Worm (Caenorhabditis elegans) whole organism, late embryonic: Measurements from ENCODE around the gene ZK662.2.

Experiments used
- F13H6.1 ChIP-seq: sonication (generic microtip); optimal IDR thresholded peaks from 2 replicates; lab custom pipeline; 2016; ENCODE audit warnings: missing genetic modification characterization, missing compliant biosample characterization
- K02D7.2 ChIP-seq: sonication (generic microtip); optimal IDR thresholded peaks from 2 replicates; lab custom pipeline; 2017; ENCODE audit warnings: mild to moderate bottlenecking, missing genetic modification characterization, missing compliant biosample characterization
- K09A11.1 ChIP-seq: sonication (generic microtip); optimal IDR thresholded peaks from 2 replicates; lab custom pipeline; 2017; ENCODE audit warnings: antibody characterized with exemption, mild to moderate bottlenecking, missing genetic modification characterization, missing compliant biosample characterization; ENCODE audit not compliant: insufficient read depth
- T23F11.4 ChIP-seq: fragments of 200-800 bp; sonication (Bioruptor generic); optimal IDR thresholded peaks from 2 replicates; lab custom pipeline; 2018; ENCODE audit warnings: mild to moderate bottlenecking, missing genetic modification characterization, missing compliant biosample characterization
- Y22D7AL.16 ChIP-seq: sonication (generic microtip); optimal IDR thresholded peaks from 2 replicates; lab custom pipeline; 2016; ENCODE audit warnings: missing genetic modification characterization, missing compliant biosample characterization
- ama-1 ChIP-seq: fragments of 150-350 bp; optimal IDR thresholded peaks from 2 replicates; lab custom pipeline; 2014
- ceh-14 ChIP-seq: sonication (generic microtip); optimal IDR thresholded peaks from 2 replicates; lab custom pipeline; 2016; ENCODE audit warnings: missing genotype, missing genetic modification characterization, missing compliant biosample characterization
- ceh-18 ChIP-seq: sonication (generic microtip); optimal IDR thresholded peaks from 2 replicates; lab custom pipeline; 2016; ENCODE audit warnings: missing genetic modification characterization, missing compliant biosample characterization
- ceh-22 ChIP-seq: sonication (generic microtip); optimal IDR thresholded peaks from 2 replicates; lab custom pipeline; 2017; ENCODE audit warnings: missing biosample characterization, missing genetic modification characterization
- ceh-24 ChIP-seq: sonication (generic microtip); optimal IDR thresholded peaks from 2 replicates; lab custom pipeline; 2016; ENCODE audit warnings: mild to moderate bottlenecking, missing genetic modification characterization, missing compliant biosample characterization
- ceh-30 ChIP-seq: fragments of 150-350 bp; optimal IDR thresholded peaks from 2 replicates; lab custom pipeline; 2014; ENCODE audit warnings: missing biosample characterization, missing genetic modification characterization
- ceh-31 ChIP-seq: sonication (generic microtip); optimal IDR thresholded peaks from 2 replicates; lab custom pipeline; 2016; ENCODE audit warnings: missing genetic modification characterization, missing compliant biosample characterization
- ceh-34 ChIP-seq: sonication (generic microtip); optimal IDR thresholded peaks from 2 replicates; lab custom pipeline; 2016; ENCODE audit warnings: mild to moderate bottlenecking, missing genetic modification characterization, missing compliant biosample characterization
- ceh-45 ChIP-seq: fragments of 200-800 bp; sonication (Bioruptor generic); IDR thresholded peaks from 2 replicates; pipeline ENCODE4 v1.3.6; 2022; ENCODE audit warnings: missing genetic modification reagents, missing genetic modification characterization, missing compliant biosample characterization
- dmd-4 ChIP-seq: sonication (generic microtip); optimal IDR thresholded peaks from 2 replicates; lab custom pipeline; 2016; ENCODE audit warnings: borderline replicate concordance, missing genetic modification characterization, missing compliant biosample characterization
- elt-4 ChIP-seq: sonication (generic microtip); optimal IDR thresholded peaks from 2 replicates; lab custom pipeline; 2016; ENCODE audit warnings: missing genetic modification characterization, missing compliant biosample characterization
- ets-4 ChIP-seq: sonication (generic microtip); optimal IDR thresholded peaks from 2 replicates; lab custom pipeline; 2016; ENCODE audit warnings: missing genetic modification characterization, missing compliant biosample characterization
- fax-1 ChIP-seq: sonication (generic microtip); optimal IDR thresholded peaks from 2 replicates; lab custom pipeline; 2016; ENCODE audit warnings: missing genotype, missing genetic modification characterization, missing compliant biosample characterization
- fkh-10 ChIP-seq: fragments of 150-350 bp; optimal IDR thresholded peaks from 2 replicates; lab custom pipeline; 2014; ENCODE audit warnings: missing biosample characterization, missing genetic modification reagents, missing genetic modification characterization
- hlh-15 ChIP-seq: sonication (generic microtip); optimal IDR thresholded peaks from 2 replicates; lab custom pipeline; 2016; ENCODE audit warnings: missing genetic modification characterization, missing compliant biosample characterization
- hlh-30 ChIP-seq: sonication (generic microtip); optimal IDR thresholded peaks from 2 replicates; lab custom pipeline; 2017; ENCODE audit warnings: antibody characterized with exemption, missing genetic modification characterization, missing compliant biosample characterization; ENCODE audit not compliant: insufficient read depth
- hlh-8 ChIP-seq: sonication (generic microtip); optimal IDR thresholded peaks from 2 replicates; lab custom pipeline; 2016; ENCODE audit warnings: missing genotype, missing genetic modification characterization, missing compliant biosample characterization
- lim-6 ChIP-seq: sonication (generic microtip); optimal IDR thresholded peaks from 2 replicates; lab custom pipeline; 2016; ENCODE audit warnings: missing genetic modification characterization, missing compliant biosample characterization
- lin-11 ChIP-seq: fragments of 200-800 bp; sonication (Bioruptor generic); optimal IDR thresholded peaks from 2 replicates; lab custom pipeline; 2018; ENCODE audit warnings: mild to moderate bottlenecking, missing genetic modification characterization, missing compliant biosample characterization
- nfya-1 ChIP-seq: sonication (generic microtip); optimal IDR thresholded peaks from 2 replicates; lab custom pipeline; 2017; ENCODE audit warnings: missing genetic modification characterization, mild to moderate bottlenecking, missing compliant biosample characterization, antibody characterized with exemption, moderate library complexity
- nhr-11 ChIP-seq: fragments of 150-350 bp; optimal IDR thresholded peaks from 2 replicates; lab custom pipeline; 2014; ENCODE audit warnings: missing biosample characterization, missing genetic modification characterization
- npax-4 ChIP-seq: sonication (generic microtip); optimal IDR thresholded peaks from 2 replicates; lab custom pipeline; 2016; ENCODE audit warnings: missing genetic modification characterization, missing compliant biosample characterization
- odd-2 ChIP-seq: sonication (generic microtip); optimal IDR thresholded peaks from 2 replicates; lab custom pipeline; 2017; ENCODE audit warnings: antibody characterized with exemption, mild to moderate bottlenecking, missing genetic modification characterization, missing compliant biosample characterization
- pax-1 ChIP-seq: fragments of 150-350 bp; optimal IDR thresholded peaks from 2 replicates; lab custom pipeline; 2014; ENCODE audit warnings: missing biosample characterization, missing genetic modification characterization
- pha-4 ChIP-seq: fragments of 150-350 bp; optimal IDR thresholded peaks from 2 replicates; lab custom pipeline; 2018; ENCODE audit warnings: missing biosample characterization, missing genetic modification reagents, missing genetic modification characterization
- pqm-1 ChIP-seq: sonication (generic microtip); optimal IDR thresholded peaks from 2 replicates; lab custom pipeline; 2016; ENCODE audit warnings: missing genetic modification characterization, missing compliant biosample characterization
- rnt-1 ChIP-seq: sonication (generic microtip); optimal IDR thresholded peaks from 2 replicates; lab custom pipeline; 2016; ENCODE audit warnings: missing genetic modification characterization, missing compliant biosample characterization
- sdc-2 ChIP-seq: sonication (generic microtip); optimal IDR thresholded peaks from 2 replicates; lab custom pipeline; 2016; ENCODE audit warnings: missing genotype, missing genetic modification characterization, missing compliant biosample characterization
- sox-4 ChIP-seq: sonication (generic microtip); optimal IDR thresholded peaks from 2 replicates; lab custom pipeline; 2017; ENCODE audit warnings: mild to moderate bottlenecking, missing genetic modification characterization, inconsistent platforms, missing compliant biosample characterization
- syd-9 ChIP-seq: sonication (generic microtip); optimal IDR thresholded peaks from 2 replicates; lab custom pipeline; 2016; ENCODE audit warnings: mild to moderate bottlenecking, missing genetic modification characterization, moderate library complexity, missing compliant biosample characterization
- tbx-2 ChIP-seq: sonication (generic microtip); optimal IDR thresholded peaks from 2 replicates; lab custom pipeline; 2016; ENCODE audit warnings: missing genetic modification characterization, missing compliant biosample characterization
- tbx-7 ChIP-seq: sonication (generic microtip); optimal IDR thresholded peaks from 2 replicates; lab custom pipeline; 2016; ENCODE audit warnings: missing genotype, missing genetic modification characterization, missing compliant biosample characterization
- unc-3 ChIP-seq, 2 experiments: fragments of 200-800 bp in 1 of 2; sonication (Bioruptor generic) in 1 of 2; sonication (generic microtip) in 1 of 2; conservative IDR thresholded peaks in 1 of 2; optimal IDR thresholded peaks in 1 of 2; 2 replicates each; pipeline versions ENCODE4 v1.3.6 to Lab custom; 2016 to 2022; ENCODE audit warnings: missing compliant biosample characterization in 2 of 2, missing genetic modification characterization in 2 of 2, missing genetic modification reagents in 1 of 2
- unc-42 ChIP-seq: sonication (generic microtip); optimal IDR thresholded peaks from 2 replicates; lab custom pipeline; 2016; ENCODE audit warnings: missing genotype, missing genetic modification characterization, missing compliant biosample characterization
- unc-55 ChIP-seq: sonication (generic microtip); optimal IDR thresholded peaks from 2 replicates; lab custom pipeline; 2017; ENCODE audit warnings: missing biosample characterization, missing genetic modification reagents, missing genetic modification characterization
- unc-86 ChIP-seq: sonication (generic microtip); optimal IDR thresholded peaks from 2 replicates; lab custom pipeline; 2016; ENCODE audit warnings: missing genetic modification characterization, missing compliant biosample characterization
- ztf-16 ChIP-seq: sonication (generic microtip); optimal IDR thresholded peaks from 2 replicates; lab custom pipeline; 2017; ENCODE audit warnings: missing genetic modification characterization, missing compliant biosample characterization

Gene ZK662.2

ce11 chrX:15718325-15718724 lies 21.8 kb downstream of the ZK662.2 start, which contains the start of gene ZK662.6:
Gene ZK662.6, plus strand, starts transcription at chrX:15718625.
- TF ChIP-seq fax-1 (tag; lab: Kevin White, UChicago) (no peak), sdc-2 (no peak), nhr-11 (tag; lab: Kevin White, UChicago) (no peak), unc-55 (GFP tag; lab: Kevin White, UChicago) (no peak), ets-4 (tag; lab: Kevin White, UChicago) (no peak), K09A11.1 (tag; lab: Kevin White, UChicago) (no peak), lin-11 (tag; lab: Kevin White, UChicago) (no peak), unc-86 (tag; lab: Kevin White, UChicago) (no peak), ceh-18 (tag; lab: Kevin White, UChicago) (no peak), hlh-8 (no peak), npax-4 (tag; lab: Kevin White, UChicago) (no peak), ceh-24 (tag; lab: Kevin White, UChicago) (no peak), elt-4 (tag; lab: Kevin White, UChicago) (no peak), dmd-4 (no peak), K02D7.2 (tag; lab: Kevin White, UChicago) (no peak), nfya-1 (tag; lab: Kevin White, UChicago) (no peak)

ce11 chrX:15721346-15721745 lies 24.8 kb downstream of the ZK662.2 start, which contains the start of gene ZK662.5:
Gene ZK662.5, plus strand, starts transcription at chrX:15721646.
- TF ChIP-seq unc-42 (tag; lab: Kevin White, UChicago): no peak
- no peak for TF ChIP-seq hlh-8
- no peak for TF ChIP-seq syd-9
- no peak for TF ChIP-seq pha-4 (tag; lab: Kevin White, UChicago)
- TF ChIP-seq ama-1 (lab: Kevin White, UChicago): no peak
- TF ChIP-seq ceh-30 (tag; lab: Kevin White, UChicago): no peak
- TF ChIP-seq ceh-24 (tag; lab: Kevin White, UChicago): no peak
- no peak for TF ChIP-seq ceh-31 (tag; lab: Kevin White, UChicago)
- no peak for TF ChIP-seq rnt-1 (tag; lab: Kevin White, UChicago)
- TF ChIP-seq pax-1 (tag; lab: Kevin White, UChicago): no peak

DNA sequence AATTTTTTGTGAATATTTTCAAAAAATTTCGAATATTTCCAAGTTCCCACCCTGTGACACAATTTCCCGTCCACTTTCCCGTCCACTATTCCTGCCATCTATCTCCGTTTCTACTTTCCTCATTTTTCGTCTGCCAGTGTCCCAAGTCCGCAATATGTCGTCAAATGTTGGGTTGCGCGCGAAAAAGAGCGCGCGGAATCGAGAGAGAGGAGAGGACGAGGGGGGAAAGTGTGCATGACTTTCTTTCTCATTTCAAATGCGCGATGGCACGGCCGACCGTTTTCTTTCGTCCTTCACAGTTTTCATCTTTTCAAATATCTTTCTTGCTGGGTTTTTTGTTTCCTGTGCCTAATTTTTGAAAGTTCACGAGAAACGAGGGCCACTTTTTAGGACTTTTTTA lies 28.5 kb downstream of the ZK662.2 start:
- no peak for TF ChIP-seq unc-42 (tag; lab: Kevin White, UChicago)
- no peak for TF ChIP-seq lim-6 (tag; lab: Kevin White, UChicago)
- peak; percentile 62 for TF ChIP-seq sdc-2
- TF ChIP-seq Y22D7AL.16 (tag; lab: Kevin White, UChicago): no peak
- no peak for TF ChIP-seq odd-2
- TF ChIP-seq fkh-10 (GFP tag; lab: Kevin White, UChicago): no peak
- TF ChIP-seq ceh-22 (tag; lab: Kevin White, UChicago): no peak
- TF ChIP-seq ceh-34 (tag; lab: Kevin White, UChicago): no peak
- no peak for TF ChIP-seq tbx-7 (tag; lab: Kevin White, UChicago)
- no peak for TF ChIP-seq K02D7.2 (tag; lab: Kevin White, UChicago)
- TF ChIP-seq elt-4 (tag; lab: Kevin White, UChicago): no peak
- no peak for TF ChIP-seq ceh-18 (tag; lab: Kevin White, UChicago)
- no peak for TF ChIP-seq ceh-31 (tag; lab: Kevin White, UChicago)
- no peak for TF ChIP-seq hlh-15 (tag; lab: Kevin White, UChicago)
- no peak for TF ChIP-seq ceh-14 (tag; lab: Kevin White, UChicago)
- TF ChIP-seq pqm-1 (tag; lab: Kevin White, UChicago): no peak
- TF ChIP-seq unc-55 (GFP tag; lab: Kevin White, UChicago): no peak
- TF ChIP-seq sox-4 (tag; lab: Kevin White, UChicago): no peak
- no peak for TF ChIP-seq unc-3 (GFP tag; conservative IDR thresholded peaks at IDR 0.05; lab: Robert Waterston, UW)
- no peak for TF ChIP-seq unc-3 (tag; optimal IDR thresholded peaks at IDR 0.05; lab: Kevin White, UChicago)
- TF ChIP-seq ztf-16 (tag; lab: Kevin White, UChicago): no peak
- no peak for TF ChIP-seq T23F11.4 (GFP tag; lab: Kevin White, UChicago)
- peak; percentile 54 for TF ChIP-seq nfya-1 (tag; lab: Kevin White, UChicago)
- no peak for TF ChIP-seq ama-1 (lab: Kevin White, UChicago)
- TF ChIP-seq hlh-30 (tag; lab: Kevin White, UChicago): peak; percentile 67
- no peak for TF ChIP-seq ceh-45 (GFP tag; lab: Robert Waterston, UW)
- no peak for TF ChIP-seq F13H6.1 (tag; lab: Kevin White, UChicago)
- TF ChIP-seq tbx-2 (tag; lab: Kevin White, UChicago): peak; percentile 2
- TF ChIP-seq ceh-24 (tag; lab: Kevin White, UChicago): no peak
